Worm (Caenorhabditis elegans) whole organism, L2 larva: ENCODE results near the gene F56A8.5.

ENCODE experiments used
- ama-1 ChIP-seq: fragments of 150-350 bp; optimal IDR thresholded peaks from 2 replicates; lab custom pipeline; 2018; ENCODE audit warnings: inconsistent platforms
- egl-27 ChIP-seq: sonication (generic microtip); optimal IDR thresholded peaks from 3 replicates; lab custom pipeline; 2017; ENCODE audit warnings: missing biosample characterization, missing genetic modification reagents, missing genetic modification characterization
- nhr-11 ChIP-seq: fragments of 150-350 bp; optimal IDR thresholded peaks from 2 replicates; lab custom pipeline; 2014; ENCODE audit warnings: missing biosample characterization, missing genetic modification characterization
- snpc-4 ChIP-seq: fragments of 150-350 bp; optimal IDR thresholded peaks from 2 replicates; lab custom pipeline; 2014; ENCODE audit warnings: missing biosample characterization, missing genetic modification characterization
- unc-62 ChIP-seq: fragments of 150-350 bp; optimal IDR thresholded peaks from 2 replicates; lab custom pipeline; 2014; ENCODE audit warnings: missing biosample characterization, missing genetic modification reagents, missing genetic modification characterization

- TF ChIP-seq ama-1 (lab: Kevin White, UChicago) (no peak), snpc-4 (tag; lab: Kevin White, UChicago) (no peak), egl-27 (tag; lab: Kevin White, UChicago) (no peak), nhr-11 (tag; lab: Kevin White, UChicago) (no peak), unc-62 (no peak)
Measured at ce11 chrIII:13225019-13225418, 40.6 kb upstream of the F56A8.5 start.
